Fruit fly (Drosophila melanogaster) whole organism, wandering third instar larva: ENCODE measurements around the gene Gr94a.

Experiments used
- Abd-B ChIP-seq: fragments of >200 bp; optimal IDR thresholded peaks from 2 replicates; lab custom pipeline; 2017; ENCODE audit warnings: missing biosample characterization, missing genetic modification characterization
- Hr78 ChIP-seq: fragments of >200 bp; optimal IDR thresholded peaks from 2 replicates; lab custom pipeline; 2017; ENCODE audit warnings: missing biosample characterization, missing genetic modification characterization
- Jra ChIP-seq: sonication (Bioruptor generic); optimal IDR thresholded peaks from 2 replicates; lab custom pipeline; 2016; ENCODE audit warnings: missing biosample characterization, missing genetic modification characterization
- br ChIP-seq: fragments of 200-800 bp; sonication (Bioruptor generic); optimal IDR thresholded peaks from 2 replicates; lab custom pipeline; 2016; ENCODE audit warnings: missing biosample characterization, missing genetic modification characterization
- pan ChIP-seq: fragments of >200 bp; optimal IDR thresholded peaks from 2 replicates; lab custom pipeline; 2017

DNA sequence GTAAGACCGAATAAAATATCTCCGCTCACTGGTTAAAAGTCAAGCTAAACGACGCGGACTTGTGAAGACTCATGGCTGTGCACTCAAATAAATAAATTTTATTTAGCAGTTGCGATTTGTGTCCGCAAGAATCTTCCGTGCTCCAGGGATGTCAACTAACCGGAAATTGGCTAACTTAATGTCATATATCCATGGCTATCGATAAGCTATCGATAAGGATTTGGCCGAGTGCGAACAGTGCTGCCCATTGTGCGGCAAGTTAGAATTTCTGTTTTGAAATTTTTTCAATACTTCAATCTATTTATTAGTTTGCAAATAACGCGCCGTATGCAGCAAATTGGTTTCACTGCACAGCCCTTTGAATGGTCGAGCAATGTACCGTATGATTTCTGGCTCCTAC is 2.4 kb downstream of the Gr94a start, which contains the start of gene p53:
- TF ChIP-seq Jra (GFP tag; lab: Kevin White, UChicago) (no peak), Abd-B (no peak), pan (lab: Kevin White, UChicago) (no peak), br (GFP tag; lab: Kevin White, UChicago) (peak; percentile 47), Hr78 (GFP tag; lab: Kevin White, UChicago) (no peak)
